Worm (Caenorhabditis elegans): ENCODE data around the gene M02D8.3.

Gene M02D8.3

DNA sequence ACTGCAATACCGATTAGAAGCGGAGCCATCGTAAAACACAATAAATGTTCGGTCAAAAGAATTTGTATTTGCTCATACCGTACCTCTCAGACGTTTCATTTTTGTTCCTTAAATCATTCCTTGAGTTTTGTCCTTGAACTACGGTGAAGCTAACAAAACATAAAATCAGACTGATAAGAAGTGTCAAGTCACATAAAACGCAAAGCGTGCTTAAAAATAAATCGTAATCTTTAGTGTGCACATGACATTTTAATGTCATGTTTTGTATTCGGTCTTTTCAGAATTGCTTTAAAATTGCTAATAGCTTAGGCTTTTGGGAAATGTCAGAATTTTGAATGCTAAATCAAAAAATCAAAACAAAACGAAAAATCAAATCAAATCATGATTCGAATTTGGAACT lies 24.2 kb downstream of the M02D8.3 start:
- TF ChIP-seq aly-1 (tag; optimal IDR thresholded peaks at IDR 0.05), result no peak
- TF ChIP-seq pes-1 (GFP tag; IDR thresholded peaks at IDR 0.05), result no peak
- no peak for TF ChIP-seq B0310.2 (tag; optimal IDR thresholded peaks at IDR 0.05)
- no peak for TF ChIP-seq ceh-13 (GFP tag; optimal IDR thresholded peaks at IDR 0.05)
- no peak for TF ChIP-seq F13C5.2 (tag; optimal IDR thresholded peaks at IDR 0.05)
- TF ChIP-seq hnd-1 (tag; optimal IDR thresholded peaks at IDR 0.05), result no peak
- no peak for TF ChIP-seq ets-7 (tag; optimal IDR thresholded peaks at IDR 0.05)
- TF ChIP-seq tra-4 (tag; optimal IDR thresholded peaks at IDR 0.05), result no peak
- TF ChIP-seq hmg-4 (GFP tag; optimal IDR thresholded peaks at IDR 0.05), result no peak
- TF ChIP-seq tbx-11 (GFP tag; IDR thresholded peaks at IDR 0.05), result no peak

DNA sequence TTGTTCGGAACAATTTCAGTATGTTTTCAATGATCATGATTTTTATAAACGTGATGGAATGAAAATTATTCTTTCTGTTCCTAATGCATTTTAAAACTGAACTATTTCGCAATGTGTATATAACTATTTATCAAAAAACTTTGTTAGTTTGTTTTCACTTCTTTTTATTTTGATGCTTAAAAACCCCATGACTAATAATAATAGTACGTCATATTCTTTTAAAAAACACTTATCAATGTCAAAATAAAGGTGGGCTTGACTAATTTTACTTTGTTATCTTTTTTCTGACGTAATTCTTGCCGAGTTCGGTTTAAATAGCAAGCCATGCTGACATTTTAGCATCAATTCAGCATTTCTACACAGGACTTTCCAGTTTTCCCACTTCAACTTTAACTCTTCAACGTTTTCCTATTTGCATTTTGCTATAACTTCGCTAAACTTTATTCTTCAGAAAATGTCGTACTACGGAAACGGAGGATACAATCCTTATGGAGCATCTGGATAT lies 25.6 kb downstream of the M02D8.3 start, which contains the start of gene F53A9.1:
TSS of gene F53A9.1 (plus strand) at position 455 of the 505 bp plus-strand sequence.
- TF ChIP-seq hmbx-1 (tag; optimal IDR thresholded peaks at IDR 0.05) (no peak), sea-1 (GFP tag; conservative IDR thresholded peaks at IDR 0.05) (no peak), flt-1 (GFP tag; IDR thresholded peaks at IDR 0.05) (no peak), tra-4 (tag; optimal IDR thresholded peaks at IDR 0.05) (no peak), ceh-13 (GFP tag; optimal IDR thresholded peaks at IDR 0.05) (no peak), B0310.2 (tag; optimal IDR thresholded peaks at IDR 0.05) (no peak), ama-1 (optimal IDR thresholded peaks at IDR 0.05) (no peak), ets-7 (tag; optimal IDR thresholded peaks at IDR 0.05) (no peak), scrt-1 (GFP tag; IDR thresholded peaks at IDR 0.05) (no peak), tbx-37 (GFP tag; conservative IDR thresholded peaks at IDR 0.05) (no peak), ceh-36 (tag; optimal IDR thresholded peaks at IDR 0.05) (no peak), F13C5.2 (tag; optimal IDR thresholded peaks at IDR 0.05) (no peak), hnd-1 (tag; optimal IDR thresholded peaks at IDR 0.05) (no peak), aly-1 (tag; optimal IDR thresholded peaks at IDR 0.05) (no peak), hmg-4 (GFP tag; optimal IDR thresholded peaks at IDR 0.05) (no peak), pes-1 (GFP tag; IDR thresholded peaks at IDR 0.05) (no peak), tbx-11 (GFP tag; IDR thresholded peaks at IDR 0.05) (no peak)

DNA sequence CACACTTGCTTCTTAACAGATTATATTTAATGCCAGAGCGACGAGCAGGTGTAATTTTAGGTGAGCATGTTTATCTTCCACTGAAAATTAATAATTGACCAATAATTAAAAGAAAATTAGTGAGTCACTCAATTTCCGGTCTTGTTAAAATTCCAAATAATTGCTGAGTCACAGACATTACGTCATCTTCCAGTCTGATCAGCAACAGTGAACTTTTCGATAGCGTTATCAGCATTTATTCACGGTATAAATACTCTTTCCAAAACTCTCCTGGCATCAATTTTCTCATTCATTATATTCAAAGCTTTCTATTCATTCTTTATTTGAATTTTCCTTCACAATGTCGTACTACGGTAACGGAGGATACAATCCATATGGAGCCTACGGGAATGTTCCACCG lies 27.4 kb downstream of the M02D8.3 start, which contains the start of gene kreg-1:
TSS of gene kreg-1 (plus strand) at position 341 of the 400 bp plus-strand sequence.
- TF ChIP-seq B0310.2 (tag; optimal IDR thresholded peaks at IDR 0.05), result no peak
- TF ChIP-seq hnd-1 (tag; optimal IDR thresholded peaks at IDR 0.05), result no peak
- no peak for TF ChIP-seq tbx-37 (GFP tag; conservative IDR thresholded peaks at IDR 0.05)
- TF ChIP-seq pes-1 (GFP tag; IDR thresholded peaks at IDR 0.05), result no peak
- no peak for TF ChIP-seq ets-7 (tag; optimal IDR thresholded peaks at IDR 0.05)
- no peak for TF ChIP-seq hmbx-1 (tag; optimal IDR thresholded peaks at IDR 0.05)
- no peak for TF ChIP-seq flt-1 (GFP tag; IDR thresholded peaks at IDR 0.05)
- no peak for TF ChIP-seq ama-1 (optimal IDR thresholded peaks at IDR 0.05)
- TF ChIP-seq hmg-4 (GFP tag; optimal IDR thresholded peaks at IDR 0.05), result no peak
- no peak for TF ChIP-seq scrt-1 (GFP tag; IDR thresholded peaks at IDR 0.05)
- TF ChIP-seq tbx-11 (GFP tag; IDR thresholded peaks at IDR 0.05), result no peak
- no peak for TF ChIP-seq sea-1 (GFP tag; conservative IDR thresholded peaks at IDR 0.05)
- TF ChIP-seq aly-1 (tag; optimal IDR thresholded peaks at IDR 0.05), result no peak
- no peak for TF ChIP-seq tra-4 (tag; optimal IDR thresholded peaks at IDR 0.05)
- TF ChIP-seq ceh-36 (tag; optimal IDR thresholded peaks at IDR 0.05), result no peak
- no peak for TF ChIP-seq ceh-13 (GFP tag; optimal IDR thresholded peaks at IDR 0.05)
- TF ChIP-seq F13C5.2 (tag; optimal IDR thresholded peaks at IDR 0.05), result no peak

DNA sequence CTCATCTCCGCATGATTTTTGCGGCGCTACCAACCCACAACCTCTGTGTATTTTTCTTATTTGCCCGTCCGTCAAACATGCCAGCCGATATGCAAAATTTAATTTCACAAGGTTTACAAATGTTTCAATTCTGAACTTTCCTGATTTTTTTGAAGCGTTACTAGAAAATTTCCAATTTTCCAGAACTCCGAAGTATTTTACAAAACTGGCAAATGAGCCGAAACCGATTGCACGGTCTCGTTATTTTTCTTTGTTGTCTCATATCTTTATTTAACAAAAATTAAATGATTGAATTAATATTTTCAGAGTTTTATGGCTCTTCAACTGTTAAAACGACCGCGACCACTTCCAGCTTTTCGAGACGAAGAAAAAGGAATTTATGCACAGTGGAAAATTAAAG lies 28.8 kb downstream of the M02D8.3 start, which contains the start of gene F53A9.3:
TSS of gene F53A9.3 (plus strand) at position 301 of the 400 bp plus-strand sequence.
- TF ChIP-seq ama-1 (optimal IDR thresholded peaks at IDR 0.05) (no peak), F13C5.2 (tag; optimal IDR thresholded peaks at IDR 0.05) (no peak), tbx-37 (GFP tag; conservative IDR thresholded peaks at IDR 0.05) (no peak)

DNA sequence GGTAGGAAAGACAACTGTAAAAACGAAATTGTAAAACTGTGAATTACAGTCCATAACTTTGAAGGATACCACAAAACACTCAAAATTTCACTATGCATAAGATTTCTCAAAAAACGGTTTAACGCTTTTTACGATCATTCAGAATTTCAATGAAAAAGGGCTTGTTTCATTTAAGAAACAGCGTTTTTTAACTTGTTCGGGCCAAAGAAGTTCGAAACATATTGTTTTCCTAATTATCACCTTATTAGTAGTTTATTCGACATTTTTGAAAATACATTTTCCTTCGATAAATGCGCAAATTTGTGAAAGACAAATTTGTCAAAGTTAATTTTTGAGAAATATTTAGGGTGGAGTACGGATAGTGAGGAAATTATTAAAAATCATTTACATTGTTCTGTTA lies 32.0 kb downstream of the M02D8.3 start:
- no peak for TF ChIP-seq tbx-11 (GFP tag; IDR thresholded peaks at IDR 0.05)
- TF ChIP-seq flt-1 (GFP tag; IDR thresholded peaks at IDR 0.05), result no peak
- no peak for TF ChIP-seq scrt-1 (GFP tag; IDR thresholded peaks at IDR 0.05)
- TF ChIP-seq F13C5.2 (tag; optimal IDR thresholded peaks at IDR 0.05), result no peak
- no peak for TF ChIP-seq hmg-4 (GFP tag; optimal IDR thresholded peaks at IDR 0.05)
- TF ChIP-seq aly-1 (tag; optimal IDR thresholded peaks at IDR 0.05), result no peak
- TF ChIP-seq sea-1 (GFP tag; conservative IDR thresholded peaks at IDR 0.05), result no peak
- TF ChIP-seq pes-1 (GFP tag; IDR thresholded peaks at IDR 0.05), result no peak
- no peak for TF ChIP-seq tbx-37 (GFP tag; conservative IDR thresholded peaks at IDR 0.05)
- no peak for TF ChIP-seq ama-1 (optimal IDR thresholded peaks at IDR 0.05)
- no peak for TF ChIP-seq hmbx-1 (tag; optimal IDR thresholded peaks at IDR 0.05)
- no peak for TF ChIP-seq tra-4 (tag; optimal IDR thresholded peaks at IDR 0.05)
- TF ChIP-seq ets-7 (tag; optimal IDR thresholded peaks at IDR 0.05), result no peak
- no peak for TF ChIP-seq B0310.2 (tag; optimal IDR thresholded peaks at IDR 0.05)
- no peak for TF ChIP-seq ceh-13 (GFP tag; optimal IDR thresholded peaks at IDR 0.05)
- TF ChIP-seq ceh-36 (tag; optimal IDR thresholded peaks at IDR 0.05), result no peak

DNA sequence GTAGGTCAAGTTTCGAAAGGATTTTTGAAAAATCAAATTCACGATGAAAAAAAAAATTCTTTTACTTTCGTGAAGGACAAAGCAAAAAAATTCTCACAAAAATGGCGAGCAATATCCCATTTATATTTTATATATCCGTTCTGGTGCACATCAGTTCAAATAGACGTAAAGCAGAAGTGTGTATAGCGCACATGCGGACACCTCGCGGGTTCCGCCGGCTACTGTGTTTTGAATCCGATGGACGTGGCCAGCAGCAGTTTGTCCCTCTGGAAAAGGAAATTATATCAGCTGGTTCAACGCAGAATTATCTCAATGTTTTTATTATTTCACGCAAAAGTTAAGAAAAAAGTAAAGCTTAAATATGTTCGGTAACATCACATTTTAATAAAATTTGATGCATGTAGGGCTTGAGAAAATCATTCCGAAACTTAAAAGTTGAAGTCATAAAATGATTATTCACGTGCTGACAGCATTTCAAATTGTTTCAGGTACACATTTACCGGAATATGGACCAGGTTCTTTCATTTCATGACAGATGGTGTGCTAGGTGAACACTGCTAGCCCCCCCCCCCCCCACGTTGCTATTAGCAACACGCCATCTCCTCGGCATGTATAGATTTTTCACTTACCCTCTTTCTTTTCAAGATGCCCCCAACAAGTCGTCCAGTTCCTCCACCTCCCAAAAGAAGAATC lies 33.0 kb downstream of the M02D8.3 start, which contains the start of gene jbts-14:
TSS of gene jbts-14 (plus strand) at position 643 of the 693 bp plus-strand sequence.
- no peak for TF ChIP-seq flt-1 (GFP tag; IDR thresholded peaks at IDR 0.05)
- no peak for TF ChIP-seq ceh-13 (GFP tag; optimal IDR thresholded peaks at IDR 0.05)
- no peak for TF ChIP-seq sea-1 (GFP tag; conservative IDR thresholded peaks at IDR 0.05)
- TF ChIP-seq ets-7 (tag; optimal IDR thresholded peaks at IDR 0.05), result no peak
- no peak for TF ChIP-seq ama-1 (optimal IDR thresholded peaks at IDR 0.05)
- no peak for TF ChIP-seq tra-4 (tag; optimal IDR thresholded peaks at IDR 0.05)
- no peak for TF ChIP-seq hnd-1 (tag; optimal IDR thresholded peaks at IDR 0.05)
- TF ChIP-seq B0310.2 (tag; optimal IDR thresholded peaks at IDR 0.05), result no peak
- TF ChIP-seq hmbx-1 (tag; optimal IDR thresholded peaks at IDR 0.05), result no peak

DNA sequence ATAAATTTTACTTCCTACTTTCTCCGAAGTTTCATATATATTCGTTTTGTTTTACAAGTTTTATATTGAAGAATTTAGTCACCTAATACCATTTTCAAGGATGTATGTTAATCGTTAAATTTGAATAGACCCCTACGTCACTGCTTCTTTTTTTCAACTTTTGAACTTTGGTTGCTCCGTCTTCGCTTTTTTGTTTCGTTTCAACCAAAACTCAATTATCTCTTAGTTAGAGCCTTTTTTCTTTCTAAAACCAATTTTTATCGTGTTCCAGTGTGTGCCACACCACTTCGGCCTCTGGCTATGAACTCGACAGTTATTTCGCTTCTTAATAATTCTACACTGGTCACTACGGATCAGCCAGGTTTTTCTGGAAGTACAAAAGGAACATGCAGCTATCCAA lies 39.3 kb downstream of the M02D8.3 start, which contains the start of gene frpr-8:
TSS of gene frpr-8 (plus strand) at position 301 of the 400 bp plus-strand sequence.
- TF ChIP-seq scrt-1 (GFP tag; IDR thresholded peaks at IDR 0.05) (no peak), pes-1 (GFP tag; IDR thresholded peaks at IDR 0.05) (no peak), tbx-11 (GFP tag; IDR thresholded peaks at IDR 0.05) (no peak), hmbx-1 (tag; optimal IDR thresholded peaks at IDR 0.05) (no peak), hmg-4 (GFP tag; optimal IDR thresholded peaks at IDR 0.05) (no peak), aly-1 (tag; optimal IDR thresholded peaks at IDR 0.05) (no peak), ceh-36 (tag; optimal IDR thresholded peaks at IDR 0.05) (no peak), tbx-37 (GFP tag; conservative IDR thresholded peaks at IDR 0.05) (no peak), hnd-1 (tag; optimal IDR thresholded peaks at IDR 0.05) (no peak), flt-1 (GFP tag; IDR thresholded peaks at IDR 0.05) (no peak), ama-1 (optimal IDR thresholded peaks at IDR 0.05) (no peak), F13C5.2 (tag; optimal IDR thresholded peaks at IDR 0.05) (no peak), sea-1 (GFP tag; conservative IDR thresholded peaks at IDR 0.05) (no peak), B0310.2 (tag; optimal IDR thresholded peaks at IDR 0.05) (no peak)

Data from whole organism, early embryonic.